Fruit fly (Drosophila melanogaster) whole organism, adult: ENCODE results near the gene Met75Cb.
A peak's percentile ranks its signal among the peaks of the same experiment; 100 is the strongest.

Source experiments
- CG12768 ChIP-seq: fragments of 200-800 bp; sonication (Bioruptor generic); optimal IDR thresholded peaks from 2 replicates; lab custom pipeline; 2017; ENCODE audit warnings: missing biosample characterization, missing genetic modification characterization, mild to moderate bottlenecking, moderate library complexity, missing genetic modification reagents
- CG1620 ChIP-seq: fragments of 200-800 bp; sonication (Bioruptor generic); optimal IDR thresholded peaks from 2 replicates; lab custom pipeline; 2016; ENCODE audit warnings: missing biosample characterization, missing genetic modification characterization
- CG33017 ChIP-seq: fragments of 200-800 bp; sonication (Bioruptor generic); optimal IDR thresholded peaks from 2 replicates; lab custom pipeline; 2018; ENCODE audit warnings: missing biosample characterization, mild to moderate bottlenecking, missing genetic modification characterization, moderate library complexity
- CG5204 ChIP-seq: fragments of 200-800 bp; sonication (Bioruptor generic); optimal IDR thresholded peaks from 2 replicates; lab custom pipeline; 2016; ENCODE audit warnings: missing biosample characterization, missing genetic modification characterization
- CG7101 ChIP-seq: fragments of 200-800 bp; sonication (Bioruptor generic); optimal IDR thresholded peaks from 2 replicates; lab custom pipeline; 2018; ENCODE audit warnings: missing biosample characterization, mild to moderate bottlenecking, missing genetic modification characterization, moderate library complexity
- Clk ChIP-seq: fragments of 200-800 bp; sonication (Bioruptor generic); optimal IDR thresholded peaks from 2 replicates; lab custom pipeline; 2017; ENCODE audit warnings: missing biosample characterization, missing genetic modification characterization
- Crg-1 ChIP-seq: fragments of 200-800 bp; sonication (Bioruptor generic); optimal IDR thresholded peaks from 2 replicates; lab custom pipeline; 2016; ENCODE audit warnings: missing biosample characterization, missing genetic modification characterization
- Mnt ChIP-seq: fragments of 200-800 bp; sonication (Bioruptor generic); optimal IDR thresholded peaks from 2 replicates; lab custom pipeline; 2016; ENCODE audit warnings: missing biosample characterization, mild to moderate bottlenecking, missing genetic modification characterization
- bab1 ChIP-seq: fragments of 200-800 bp; sonication (Bioruptor generic); optimal IDR thresholded peaks from 3 replicates; lab custom pipeline; 2019; ENCODE audit warnings: missing biosample characterization, mild to moderate bottlenecking, missing genetic modification characterization, moderate library complexity
- cic ChIP-seq: fragments of 200-800 bp; sonication (Bioruptor generic); optimal IDR thresholded peaks from 2 replicates; lab custom pipeline; 2017; ENCODE audit warnings: missing biosample characterization, mild to moderate bottlenecking, missing genetic modification characterization, moderate library complexity
- cnc ChIP-seq, 2 experiments: fragments of >200 bp; optimal IDR thresholded peaks; 2 replicates each; lab custom pipeline; 2017
- kay ChIP-seq: fragments of 200-800 bp; sonication (Bioruptor generic); peaks from one replicate; lab custom pipeline; 2016; ENCODE audit warnings: missing biosample characterization, missing genetic modification characterization, borderline replicate concordance
- ovo ChIP-seq: fragments of 200-800 bp; sonication (Bioruptor generic); optimal IDR thresholded peaks from 2 replicates; lab custom pipeline; 2016; ENCODE audit warnings: missing biosample characterization, missing genetic modification characterization
- pad ChIP-seq: fragments of 200-800 bp; sonication (Bioruptor generic); optimal IDR thresholded peaks from 3 replicates; lab custom pipeline; 2017; ENCODE audit warnings: missing biosample characterization, missing genetic modification characterization, mild to moderate bottlenecking, moderate library complexity, missing genetic modification reagents
- tj ChIP-seq: fragments of 200-800 bp; sonication (Bioruptor generic); optimal IDR thresholded peaks from 3 replicates; lab custom pipeline; 2017; ENCODE audit warnings: missing biosample characterization, mild to moderate bottlenecking, missing genetic modification characterization, moderate library complexity

Gene Met75Cb

DNA sequence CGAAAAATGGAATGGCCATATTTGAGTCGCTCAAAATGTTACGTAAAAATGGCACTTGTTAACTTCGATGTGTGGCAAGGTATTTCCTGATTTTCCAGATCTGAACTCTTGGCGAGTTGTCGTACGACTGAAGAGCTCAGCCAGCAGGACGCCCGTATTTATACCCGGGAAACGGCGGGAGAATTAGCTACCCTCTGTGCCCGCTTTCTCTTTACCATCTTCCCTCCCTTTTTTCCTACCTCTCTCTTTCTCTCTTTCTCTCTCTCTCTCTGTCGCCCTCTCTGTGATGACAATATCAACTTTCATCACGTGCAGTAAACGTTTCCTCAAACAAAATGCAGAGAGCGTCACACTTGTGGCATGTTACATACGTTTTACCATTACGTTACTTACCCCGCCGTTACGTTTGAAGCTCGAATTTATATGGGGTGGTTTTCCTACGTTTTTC lies 29.6 kb downstream of the Met75Cb start, which contains the start of gene skl:
Gene skl (minus strand): TSS at position 134 of the 448 bp plus-strand sequence.
- TF ChIP-seq cic (GFP tag; lab: Kevin White, UChicago): no peak
- TF ChIP-seq bab1 (GFP tag; lab: Kevin White, UChicago): no peak
- no peak for TF ChIP-seq kay (GFP tag; lab: Kevin White, UChicago)
- TF ChIP-seq CG33017 (tag; lab: Kevin White, UChicago): no peak
- TF ChIP-seq pad (GFP tag; lab: Kevin White, UChicago): peak; percentile 86
- TF ChIP-seq ovo: no peak
- TF ChIP-seq Crg-1 (GFP tag; lab: Kevin White, UChicago): no peak
- TF ChIP-seq Mnt: no peak

DNA sequence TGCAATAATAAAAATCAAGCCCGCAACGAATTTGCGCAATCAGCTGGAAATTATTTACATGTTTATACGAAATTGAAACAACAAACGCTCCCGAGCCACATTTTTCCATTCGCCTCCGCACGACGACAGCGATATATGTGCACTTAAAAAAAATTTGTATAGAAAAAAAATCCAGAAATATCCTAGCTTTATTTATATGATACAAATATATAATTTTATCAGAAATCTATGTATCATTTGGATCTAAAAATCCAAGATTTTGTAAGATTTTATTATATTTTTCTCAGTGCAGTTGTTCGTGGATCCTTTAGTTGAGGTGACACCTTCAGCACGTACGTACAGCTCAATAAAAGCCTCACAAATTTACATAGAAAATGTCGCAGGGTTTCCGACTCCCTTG lies 38.8 kb downstream of the Met75Cb start:
- TF ChIP-seq CG1620 (GFP tag; lab: Kevin White, UChicago) (no peak), Crg-1 (GFP tag; lab: Kevin White, UChicago) (no peak)

DNA sequence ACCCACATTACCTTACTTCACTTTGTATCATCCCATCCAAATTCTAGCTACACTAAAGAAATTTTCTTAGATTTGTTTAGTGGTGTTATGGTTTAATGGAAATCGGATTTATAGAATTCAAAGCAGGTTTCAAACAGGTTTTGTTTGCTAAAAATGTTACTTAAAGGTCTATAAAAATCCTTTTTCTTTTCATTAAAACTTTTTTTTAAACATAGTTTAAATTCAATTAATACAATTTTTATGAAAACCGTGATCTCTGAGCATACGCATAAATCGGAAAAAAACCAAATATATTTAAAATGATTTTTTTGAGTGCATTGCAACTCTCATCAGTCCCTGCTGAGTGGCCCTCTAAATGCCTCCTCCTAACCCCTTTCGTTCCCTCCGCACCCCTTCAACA lies 44.1 kb downstream of the Met75Cb start:
- TF ChIP-seq Clk (GFP tag; lab: Kevin White, UChicago) (no peak), pad (GFP tag; lab: Kevin White, UChicago) (no peak), ovo (no peak), CG7101 (no peak), CG1620 (GFP tag; lab: Kevin White, UChicago) (no peak), kay (GFP tag; lab: Kevin White, UChicago) (no peak)

DNA sequence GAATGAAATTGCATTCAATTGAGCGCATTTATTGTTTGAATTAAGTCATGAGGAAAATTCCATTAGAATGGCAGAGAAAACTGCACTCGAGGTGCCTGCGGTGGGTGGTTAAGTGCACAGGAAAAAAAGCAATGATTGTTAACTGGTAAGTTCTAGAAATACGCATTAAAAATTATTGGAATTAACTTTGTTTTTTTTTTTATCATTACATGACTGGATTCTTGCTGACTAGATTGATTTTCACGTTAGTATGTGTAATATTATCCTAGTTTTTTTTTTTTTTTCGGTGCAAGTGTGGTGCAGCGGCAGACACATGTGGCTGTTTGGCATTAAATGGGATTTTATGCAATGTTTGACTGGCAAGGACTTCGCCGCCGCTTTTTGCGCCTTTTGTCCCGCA lies 46.4 kb downstream of the Met75Cb start:
- TF ChIP-seq CG12768 (no peak), CG7101 (no peak), kay (GFP tag; lab: Kevin White, UChicago) (no peak), tj (GFP tag; lab: Kevin White, UChicago) (no peak), cnc (optimal IDR thresholded peaks at IDR 0.05; lab: Kevin White, UChicago) (no peak), CG5204 (GFP tag; lab: Kevin White, UChicago) (no peak), Clk (GFP tag; lab: Kevin White, UChicago) (no peak), pad (GFP tag; lab: Kevin White, UChicago) (no peak)
